Worm (Caenorhabditis elegans): Measurements from ENCODE around the gene col-131.
A peak's percentile ranks its signal among the peaks of the same experiment; 100 is the strongest.

col-131 gene

ce11 chrIV:13057418-13057817 is 9.7 kb downstream of the col-131 start, which contains the start of gene scl-2:
TSS of gene scl-2 (plus strand) at chrIV:13057710.
- no peak for TF ChIP-seq Y56A3A.18 (GFP tag; IDR thresholded peaks at IDR 0.05)
- no peak for TF ChIP-seq unc-62 (GFP tag; optimal IDR thresholded peaks at IDR 0.05)
- TF ChIP-seq D2030.7 (GFP tag; IDR thresholded peaks at IDR 0.05): no peak
- TF ChIP-seq F52B5.7 (tag; optimal IDR thresholded peaks at IDR 0.05): no peak
- TF ChIP-seq dox-1 (GFP tag; IDR thresholded peaks at IDR 0.05): peak; percentile 15; the same call in 1 of the 2 replicates
- TF ChIP-seq dpff-1 (tag; optimal IDR thresholded peaks at IDR 0.05): no peak
- TF ChIP-seq athp-1 (tag; optimal IDR thresholded peaks at IDR 0.05): no peak
- TF ChIP-seq nhr-80 (tag; optimal IDR thresholded peaks at IDR 0.05): peak; percentile 80
- TF ChIP-seq snpc-4 (GFP tag; optimal IDR thresholded peaks at IDR 0.05): no peak
- TF ChIP-seq snpc-4 (tag; optimal IDR thresholded peaks at IDR 0.05): no peak
- TF ChIP-seq him-1 (tag; optimal IDR thresholded peaks at IDR 0.05): no peak
- TF ChIP-seq mxl-1 (tag; optimal IDR thresholded peaks at IDR 0.05): no peak
- peak; percentile 74 for TF ChIP-seq pha-4 (tag; optimal IDR thresholded peaks at IDR 0.05)
- no peak for TF ChIP-seq Y79H2A.3 (GFP tag; conservative IDR thresholded peaks at IDR 0.05)
- no peak for TF ChIP-seq efl-1 (GFP tag; optimal IDR thresholded peaks at IDR 0.05)
- no peak for TF ChIP-seq snpc-3.4 (tag; optimal IDR thresholded peaks at IDR 0.05)
- TF ChIP-seq C17E4.6 (GFP tag; IDR thresholded peaks at IDR 0.05): no peak
- TF ChIP-seq unc-130 (GFP tag; optimal IDR thresholded peaks at IDR 0.05): no peak

ce11 chrIV:13056026-13056425 is 11.1 kb downstream of the col-131 start, which contains the start of gene scl-1:
TSS of gene scl-1 (plus strand) at chrIV:13056326.
- no peak for TF ChIP-seq D2030.7 (GFP tag; IDR thresholded peaks at IDR 0.05)
- TF ChIP-seq die-1 (tag; optimal IDR thresholded peaks at IDR 0.05): no peak
- no peak for TF ChIP-seq ets-4 (GFP tag; optimal IDR thresholded peaks at IDR 0.05)
- TF ChIP-seq cebp-1 (GFP tag; IDR thresholded peaks at IDR 0.05): no peak
- TF ChIP-seq cebp-1 (tag; optimal IDR thresholded peaks at IDR 0.05): no peak
- no peak for TF ChIP-seq snpc-4 (GFP tag; optimal IDR thresholded peaks at IDR 0.05)
- TF ChIP-seq snpc-4 (tag; optimal IDR thresholded peaks at IDR 0.05): no peak
- no peak for TF ChIP-seq attf-6 (GFP tag; IDR thresholded peaks at IDR 0.05)

- TF ChIP-seq hlh-12 (tag; optimal IDR thresholded peaks at IDR 0.05): no peak
- no peak for TF ChIP-seq tlf-1 (GFP tag; optimal IDR thresholded peaks at IDR 0.05)
- no peak for TF ChIP-seq him-1 (tag; optimal IDR thresholded peaks at IDR 0.05)
- no peak for TF ChIP-seq nhr-27 (tag; optimal IDR thresholded peaks at IDR 0.05)
- no peak for TF ChIP-seq nhr-90 (tag; optimal IDR thresholded peaks at IDR 0.05)
- TF ChIP-seq madf-3 (GFP tag; IDR thresholded peaks at IDR 0.05): no peak
- no peak for TF ChIP-seq attf-3 (GFP tag; conservative IDR thresholded peaks at IDR 0.05)
- TF ChIP-seq hmg-20 (GFP tag; IDR thresholded peaks at IDR 0.05): no peak
- TF ChIP-seq snpc-4 (GFP tag; optimal IDR thresholded peaks at IDR 0.05): no peak
- no peak for TF ChIP-seq snpc-4 (tag; optimal IDR thresholded peaks at IDR 0.05)
These were observed 14.5 kb downstream of the col-131 start, which contains the start of gene F49E11.7 for ce11 chrIV:13052568-13052967. TSS of gene F49E11.7 (plus strand) at chrIV:13052868.

- TF ChIP-seq him-1 (tag; optimal IDR thresholded peaks at IDR 0.05) (no peak), bed-1 (GFP tag; IDR thresholded peaks at IDR 0.05) (no peak), hmg-20 (GFP tag; IDR thresholded peaks at IDR 0.05) (no peak), zim-3 (tag; optimal IDR thresholded peaks at IDR 0.05) (no peak)
These were observed 16.0 kb downstream of the col-131 start, which contains the start of gene scl-11 for ce11 chrIV:13051073-13051472. TSS of gene scl-11 (plus strand) at chrIV:13051373.

ce11 chrIV:13048157-13048556 is 18.9 kb downstream of the col-131 start, which contains the start of gene scl-10:
TSS of gene scl-10 (plus strand) at chrIV:13048457.
- TF ChIP-seq mel-28 (tag; optimal IDR thresholded peaks at IDR 0.05; ENCODE audit: borderline replicate concordance): no peak
- no peak for TF ChIP-seq ztf-25 (GFP tag; IDR thresholded peaks at IDR 0.05)
- TF ChIP-seq K11D2.4 (GFP tag; IDR thresholded peaks at IDR 0.05): no peak
- no peak for TF ChIP-seq attf-5 (GFP tag; optimal IDR thresholded peaks at IDR 0.05)
- no peak for TF ChIP-seq ztf-28 (GFP tag; IDR thresholded peaks at IDR 0.05)
- TF ChIP-seq egl-44 (GFP tag; IDR thresholded peaks at IDR 0.05): no peak
- no peak for TF ChIP-seq ztf-3 (GFP tag; optimal IDR thresholded peaks at IDR 0.05)
- no peak for TF ChIP-seq nhr-120 (GFP tag; IDR thresholded peaks at IDR 0.05)
- TF ChIP-seq snpc-3.4 (tag; optimal IDR thresholded peaks at IDR 0.05): no peak
- no peak for TF ChIP-seq F33H1.4 (GFP tag; IDR thresholded peaks at IDR 0.05)
